Fruit fly (Drosophila melanogaster) whole organism, embryonic: Measurements from ENCODE around the gene Ubi-p5E.

Experiments used
- Adf1 ChIP-seq: fragments of 200-800 bp; sonication (Bioruptor generic); IDR thresholded peaks from 2 replicates; pipeline ENCODE4 v1.3.6; 2022; ENCODE audit warnings: missing biosample characterization, missing genetic modification characterization
- Bdp1 ChIP-seq: fragments of 200-800 bp; sonication (Bioruptor generic); optimal IDR thresholded peaks from 3 replicates; lab custom pipeline; 2016; ENCODE audit warnings: missing biosample characterization, missing genetic modification characterization
- BtbVII ChIP-seq: fragments of 200-800 bp; sonication (Bioruptor generic); optimal IDR thresholded peaks from 3 replicates; lab custom pipeline; 2017; ENCODE audit warnings: missing biosample characterization, mild to moderate bottlenecking, missing genetic modification characterization
- CG10462 ChIP-seq: fragments of 200-800 bp; sonication (Bioruptor generic); optimal IDR thresholded peaks from 2 replicates; lab custom pipeline; 2016; ENCODE audit warnings: missing biosample characterization, missing genetic modification characterization
- CG11560 ChIP-seq: fragments of 200-800 bp; sonication (Bioruptor generic); IDR thresholded peaks from 3 replicates; pipeline ENCODE4 v1.3.6; 2022; ENCODE audit warnings: missing biosample characterization, missing genetic modification characterization
- CG15601 ChIP-seq: fragments of 200-800 bp; sonication (Bioruptor generic); optimal IDR thresholded peaks from 3 replicates; lab custom pipeline; 2019; ENCODE audit warnings: missing biosample characterization, mild to moderate bottlenecking, missing genetic modification characterization, moderate library complexity
- CG16813 ChIP-seq: fragments of 200-800 bp; sonication (Bioruptor generic); IDR thresholded peaks from 3 replicates; pipeline ENCODE4 v1.3.6; 2022; ENCODE audit warnings: missing biosample characterization, missing genetic modification characterization; ENCODE audit not compliant: partially characterized antibody
- CG17186 ChIP-seq: fragments of 200-800 bp; sonication (Bioruptor generic); optimal IDR thresholded peaks from 3 replicates; lab custom pipeline; 2017; ENCODE audit warnings: missing biosample characterization, missing genetic modification reagents, missing genetic modification characterization
- CG17912 ChIP-seq: fragments of 200-800 bp; sonication (Bioruptor generic); optimal IDR thresholded peaks from 2 replicates; lab custom pipeline; 2018; ENCODE audit warnings: missing biosample characterization, mild to moderate bottlenecking, missing genetic modification characterization
- CG3065 ChIP-seq: fragments of 200-800 bp; sonication (Bioruptor generic); optimal IDR thresholded peaks from 2 replicates; lab custom pipeline; 2016; ENCODE audit warnings: missing biosample characterization, missing genetic modification characterization
- CG32772 ChIP-seq: fragments of 200-800 bp; sonication (Bioruptor generic); IDR thresholded peaks from 2 replicates; pipeline ENCODE4 v1.3.6; 2022; ENCODE audit warnings: missing biosample characterization, missing genetic modification characterization
- CG5953 ChIP-seq: fragments of 200-800 bp; sonication (Bioruptor generic); IDR thresholded peaks from 2 replicates; pipeline ENCODE4 v1.3.6; 2022; ENCODE audit warnings: missing biosample characterization, missing genetic modification characterization
- CG6689 ChIP-seq: fragments of 200-800 bp; sonication (Bioruptor generic); IDR thresholded peaks from 2 replicates; pipeline ENCODE4 v1.3.6; 2022; ENCODE audit warnings: missing biosample characterization, missing genetic modification characterization
- CG9609 ChIP-seq: fragments of 200-800 bp; sonication (Bioruptor generic); optimal IDR thresholded peaks from 3 replicates; lab custom pipeline; 2016; ENCODE audit warnings: missing biosample characterization, missing genetic modification characterization
- CHES-1-like ChIP-seq: fragments of 200-800 bp; sonication (Bioruptor generic); optimal IDR thresholded peaks from 2 replicates; lab custom pipeline; 2016; ENCODE audit warnings: missing biosample characterization, missing genetic modification characterization
- CkIIα-i1 ChIP-seq: fragments of 200-800 bp; sonication (Bioruptor generic); IDR thresholded peaks from 2 replicates; pipeline ENCODE4 v1.3.6; 2022; ENCODE audit warnings: missing biosample characterization, missing genetic modification characterization
- CrebB ChIP-seq: fragments of 200-800 bp; sonication (Bioruptor generic); optimal IDR thresholded peaks from 3 replicates; lab custom pipeline; 2018; ENCODE audit warnings: missing biosample characterization, mild to moderate bottlenecking, missing genetic modification characterization
- D19A ChIP-seq: fragments of 200-800 bp; optimal IDR thresholded peaks from 3 replicates; lab custom pipeline; 2019; ENCODE audit warnings: missing biosample characterization, mild to moderate bottlenecking, missing genetic modification characterization, moderate library complexity
- Deaf1 ChIP-seq: fragments of 200-800 bp; optimal IDR thresholded peaks from 3 replicates; lab custom pipeline; 2019; ENCODE audit warnings: missing biosample characterization, mild to moderate bottlenecking, missing genetic modification characterization, moderate library complexity
- Dip3 ChIP-seq: fragments of 200-800 bp; sonication (Bioruptor generic); optimal IDR thresholded peaks from 3 replicates; lab custom pipeline; 2016; ENCODE audit warnings: missing biosample characterization, missing genetic modification characterization
- Fer2 ChIP-seq: fragments of 200-800 bp; sonication (Bioruptor generic); optimal IDR thresholded peaks from 2 replicates; lab custom pipeline; 2018; ENCODE audit warnings: missing biosample characterization, mild to moderate bottlenecking, missing genetic modification characterization, moderate library complexity
- Fer3 ChIP-seq: fragments of 200-800 bp; sonication (Bioruptor generic); optimal IDR thresholded peaks from 2 replicates; lab custom pipeline; 2018; ENCODE audit warnings: missing biosample characterization, mild to moderate bottlenecking, missing genetic modification characterization, moderate library complexity
- Gsc ChIP-seq: fragments of 200-800 bp; sonication (Bioruptor generic); IDR thresholded peaks from 2 replicates; pipeline ENCODE4 v1.3.6; 2022; ENCODE audit warnings: missing biosample characterization, missing genetic modification characterization
- HHEX ChIP-seq: fragments of 200-800 bp; sonication (Bioruptor generic); optimal IDR thresholded peaks from 3 replicates; lab custom pipeline; 2017; ENCODE audit warnings: missing biosample characterization, mild to moderate bottlenecking, missing genetic modification characterization, missing genetic modification reagents
- Hr39 ChIP-seq: fragments of >200 bp; optimal IDR thresholded peaks from 2 replicates; lab custom pipeline; 2017
- Lpt ChIP-seq: fragments of >200 bp; optimal IDR thresholded peaks from 2 replicates; lab custom pipeline; 2018; ENCODE audit warnings: missing biosample characterization, missing genetic modification characterization
- Max ChIP-seq: fragments of 200-800 bp; sonication (Bioruptor generic); optimal IDR thresholded peaks from 2 replicates; lab custom pipeline; 2016; ENCODE audit warnings: missing biosample characterization, mild to moderate bottlenecking, missing genetic modification characterization
- Sin3A ChIP-seq: fragments of >200 bp; optimal IDR thresholded peaks from 2 replicates; lab custom pipeline; 2018
- Sry-β ChIP-seq: fragments of 200-800 bp; sonication (Bioruptor generic); optimal IDR thresholded peaks from 2 replicates; lab custom pipeline; 2018; ENCODE audit warnings: missing biosample characterization, mild to moderate bottlenecking, missing genetic modification characterization, moderate library complexity
- Ssrp ChIP-seq: fragments of 200-800 bp; sonication (Bioruptor generic); optimal IDR thresholded peaks from 2 replicates; lab custom pipeline; 2018; ENCODE audit warnings: missing biosample characterization, mild to moderate bottlenecking, missing genetic modification characterization, moderate library complexity
- ap ChIP-seq: fragments of 200-800 bp; sonication (Bioruptor generic); IDR thresholded peaks from 2 replicates; pipeline ENCODE4 v1.3.6; 2022; ENCODE audit warnings: missing biosample characterization, missing genetic modification characterization
- ase ChIP-seq: fragments of 200-800 bp; sonication (Bioruptor generic); IDR thresholded peaks from 3 replicates; pipeline ENCODE4 v1.3.6; 2022; ENCODE audit warnings: missing biosample characterization, missing genetic modification characterization
- ash1 ChIP-seq: fragments of 200-800 bp; sonication (Bioruptor generic); optimal IDR thresholded peaks from 2 replicates; lab custom pipeline; 2018; ENCODE audit warnings: missing biosample characterization, mild to moderate bottlenecking, missing genetic modification characterization
- bigmax ChIP-seq: fragments of 200-800 bp; sonication (Bioruptor generic); optimal IDR thresholded peaks from 2 replicates; lab custom pipeline; 2018; ENCODE audit warnings: missing biosample characterization, mild to moderate bottlenecking, missing genetic modification characterization
- cas ChIP-seq: fragments of 200-800 bp; sonication (Bioruptor generic); IDR thresholded peaks from 2 replicates; pipeline ENCODE4 v1.3.6; 2022; ENCODE audit warnings: missing biosample characterization, missing genetic modification characterization
- chinmo ChIP-seq: fragments of 200-800 bp; sonication (Bioruptor generic); IDR thresholded peaks from 4 replicates; pipeline ENCODE4 v1.3.6; 2022; ENCODE audit warnings: missing biosample characterization, missing genetic modification characterization; ENCODE audit not compliant: partially characterized antibody
- corto ChIP-seq: fragments of 200-800 bp; sonication (Bioruptor generic); optimal IDR thresholded peaks from 2 replicates; lab custom pipeline; 2016; ENCODE audit warnings: missing biosample characterization, mild to moderate bottlenecking, missing genetic modification characterization, moderate library complexity
- fu2 ChIP-seq: fragments of 200-800 bp; sonication (Bioruptor generic); optimal IDR thresholded peaks from 2 replicates; lab custom pipeline; 2016; ENCODE audit warnings: missing biosample characterization, missing genetic modification characterization
- gce ChIP-seq: fragments of 200-800 bp; sonication (Bioruptor generic); IDR thresholded peaks from 3 replicates; pipeline ENCODE4 v1.3.6; 2022; ENCODE audit warnings: missing biosample characterization, missing genetic modification characterization
- gsb ChIP-seq: fragments of 200-800 bp; sonication (Bioruptor generic); IDR thresholded peaks from 2 replicates; pipeline ENCODE4 v1.3.6; 2022; ENCODE audit warnings: missing biosample characterization, missing genetic modification characterization
- jigr1 ChIP-seq: fragments of 200-800 bp; sonication (Bioruptor generic); IDR thresholded peaks from 3 replicates; pipeline ENCODE4 v1.3.6; 2022; ENCODE audit warnings: missing biosample characterization, missing genetic modification characterization
- kay ChIP-seq: fragments of 200-800 bp; sonication (Bioruptor generic); optimal IDR thresholded peaks from 2 replicates; lab custom pipeline; 2016; ENCODE audit warnings: missing biosample characterization, missing genetic modification characterization
- klu ChIP-seq: fragments of 200-800 bp; sonication (Bioruptor generic); IDR thresholded peaks from 2 replicates; pipeline ENCODE4 v1.3.6; 2022; ENCODE audit warnings: missing biosample characterization, missing genetic modification characterization
- prd ChIP-seq, 3 experiments: fragments of >200 bp in 2 of 3; fragments of 200-800 bp in 1 of 3; sonication (Bioruptor generic) in 1 of 3; optimal IDR thresholded peaks in 2 of 3; IDR thresholded peaks in 1 of 3; 2 replicates in 2 of 3; 3 replicates in 1 of 3; pipeline versions ENCODE4 v1.3.6 to Lab custom; 2017 to 2022; ENCODE audit warnings: missing biosample characterization in 1 of 3, missing genetic modification characterization in 1 of 3
- run ChIP-seq: fragments of 200-800 bp; sonication (Bioruptor generic); optimal IDR thresholded peaks from 3 replicates; lab custom pipeline; 2018; ENCODE audit warnings: missing biosample characterization, mild to moderate bottlenecking, missing genetic modification characterization
- sens ChIP-seq: fragments of 200-800 bp; sonication (Bioruptor generic); peaks from one replicate; lab custom pipeline; 2016; ENCODE audit warnings: missing biosample characterization, missing genetic modification characterization
- seq ChIP-seq: fragments of 200-800 bp; sonication (Bioruptor generic); IDR thresholded peaks from 2 replicates; pipeline ENCODE4 v1.3.6; 2022; ENCODE audit warnings: missing biosample characterization, missing genetic modification characterization
- tna ChIP-seq: fragments of 200-800 bp; sonication (Bioruptor generic); IDR thresholded peaks from 2 replicates; pipeline ENCODE4 v1.3.6; 2022; ENCODE audit warnings: missing biosample characterization, missing genetic modification characterization; ENCODE audit not compliant: partially characterized antibody
- ttk ChIP-seq: fragments of 200-800 bp; sonication (Bioruptor generic); IDR thresholded peaks from 2 replicates; pipeline ENCODE4 v2.1.2; 2022; ENCODE audit warnings: missing biosample characterization, missing genetic modification characterization
- zen ChIP-seq: fragments of 200-800 bp; sonication (Bioruptor generic); optimal IDR thresholded peaks from 3 replicates; lab custom pipeline; 2018; ENCODE audit warnings: missing biosample characterization, mild to moderate bottlenecking, missing genetic modification characterization, moderate library complexity
- zen2 ChIP-seq: fragments of 200-800 bp; sonication (Bioruptor generic); IDR thresholded peaks from 3 replicates; pipeline ENCODE4 v1.3.6; 2022; ENCODE audit warnings: missing biosample characterization, missing genetic modification characterization; ENCODE audit not compliant: partially characterized antibody

The Ubi-p5E gene

dm6 chrX:6267187-6267711, 12.2 kb downstream of the Ubi-p5E start, which contains the start of gene schlank (continued):
- no peak for TF ChIP-seq corto (GFP tag; lab: Kevin White, UChicago)
- TF ChIP-seq CG17186 (GFP tag; lab: Kevin White, UChicago): peak; percentile 27
- no peak for TF ChIP-seq prd (optimal IDR thresholded peaks at IDR 0.05; lab: Kevin White, UChicago)
- TF ChIP-seq prd (GFP tag; IDR thresholded peaks at IDR 0.05; lab: Robert Waterston, UW): peak; percentile 81
- TF ChIP-seq zen: peak; percentile 24
- peak; percentile 52 for TF ChIP-seq Fer3 (tag; lab: Kevin White, UChicago)
- no peak for TF ChIP-seq Lpt
- 0 out of 2 replicates have a peak, but pooled peaks have one; percentile 42 for TF ChIP-seq ap (GFP tag; lab: Robert Waterston, UW)
- no peak for TF ChIP-seq ash1 (GFP tag; lab: Kevin White, UChicago)
- peak; percentile 37 for TF ChIP-seq Sin3A (lab: Kevin White, UChicago)
- no peak for TF ChIP-seq cas (GFP tag; lab: Robert Waterston, UW)
- peak; percentile 89 for TF ChIP-seq Dip3
- TF ChIP-seq kay: no peak
- TF ChIP-seq Max (GFP tag; lab: Kevin White, UChicago): no peak
- TF ChIP-seq chinmo (GFP tag; lab: Robert Waterston, UW): no peak
- TF ChIP-seq CG10462 (GFP tag; lab: Kevin White, UChicago): peak; percentile 26
- TF ChIP-seq Deaf1 (tag; lab: Kevin White, UChicago): no peak
- no peak for TF ChIP-seq Sry-β (GFP tag; lab: Kevin White, UChicago)
- TF ChIP-seq CG11560 (tag; lab: Robert Waterston, UW): no peak
- TF ChIP-seq jigr1 (GFP tag; lab: Robert Waterston, UW): 0 out of 3 replicates have a peak, but pooled peaks have one; percentile 46
- TF ChIP-seq sens (GFP tag; lab: Kevin White, UChicago): peak; percentile 80
- TF ChIP-seq klu: peak; percentile 22; the same call in 1 of the 2 replicates
- TF ChIP-seq seq (GFP tag; lab: Robert Waterston, UW): peak; percentile 52; the same call in 1 of the 2 replicates
- TF ChIP-seq CG32772 (GFP tag; lab: Robert Waterston, UW): peak; percentile 50; the same call in 1 of the 2 replicates
- no peak for TF ChIP-seq CrebB (tag; lab: Kevin White, UChicago)
- no peak for TF ChIP-seq BtbVII
- peak; percentile 26; the same call in 1 of the 2 replicates for TF ChIP-seq ttk
- peak; percentile 9 for TF ChIP-seq CHES-1-like (GFP tag; lab: Kevin White, UChicago)
- TF ChIP-seq Ssrp (tag; lab: Kevin White, UChicago): peak; percentile 40
- peak; percentile 33 for TF ChIP-seq CG9609 (GFP tag; lab: Kevin White, UChicago)
- no peak for TF ChIP-seq gce
- TF ChIP-seq CkIIα-i1 (GFP tag; lab: Robert Waterston, UW): no peak
- TF ChIP-seq Gsc: no peak
- TF ChIP-seq tna (GFP tag; lab: Robert Waterston, UW): no peak
- no peak for TF ChIP-seq Adf1 (GFP tag; lab: Robert Waterston, UW)
- no peak for TF ChIP-seq run (tag; lab: Kevin White, UChicago)
- peak; percentile 67 for TF ChIP-seq CG6689 (GFP tag; lab: Robert Waterston, UW)
- TF ChIP-seq gsb: no peak
- no peak for TF ChIP-seq zen2 (GFP tag; lab: Robert Waterston, UW)
- TF ChIP-seq CG16813 (GFP tag; lab: Robert Waterston, UW): no peak
- no peak for TF ChIP-seq bigmax (GFP tag; lab: Kevin White, UChicago)
- no peak for TF ChIP-seq CG3065 (GFP tag; lab: Kevin White, UChicago)
- no peak for TF ChIP-seq Hr39
- peak; percentile 12 for TF ChIP-seq HHEX (GFP tag; lab: Kevin White, UChicago)
- TF ChIP-seq CG17912: no peak
- TF ChIP-seq Fer2: no peak
- peak; percentile 59 for TF ChIP-seq fu2 (GFP tag; lab: Kevin White, UChicago)
- TF ChIP-seq CG5953: 0 out of 2 replicates have a peak, but pooled peaks have one; percentile 13
- TF ChIP-seq CG15601: no peak
- TF ChIP-seq ase (GFP tag; lab: Robert Waterston, UW): peak; percentile 30; the same call in 1 of the 3 replicates
- peak; percentile 17 for TF ChIP-seq Bdp1
- TF ChIP-seq D19A: no peak
